Worm (Caenorhabditis elegans) whole organism, mixed stage, embryonic: Measurements from ENCODE around the gene M176.16.

Experiments
- bed-3 ChIP-seq: fragments of 200-800 bp; sonication (Bioruptor generic); optimal IDR thresholded peaks from 3 replicates; lab custom pipeline; 2018; ENCODE audit warnings: mild to moderate bottlenecking, missing genetic modification characterization, moderate library complexity, missing compliant biosample characterization
- blmp-1 ChIP-seq: fragments of 150-350 bp; optimal IDR thresholded peaks from 2 replicates; lab custom pipeline; 2014; ENCODE audit warnings: missing biosample characterization, missing genetic modification characterization
- ceh-39 ChIP-seq: fragments of 150-350 bp; optimal IDR thresholded peaks from 2 replicates; lab custom pipeline; 2014; ENCODE audit warnings: missing biosample characterization, missing genetic modification characterization
- ceh-83 ChIP-seq: fragments of 200-800 bp; sonication (Bioruptor generic); optimal IDR thresholded peaks from 2 replicates; lab custom pipeline; 2018; ENCODE audit warnings: mild to moderate bottlenecking, missing genetic modification characterization, missing compliant biosample characterization
- cnd-1 ChIP-seq: fragments of 200-800 bp; sonication (Bioruptor generic); optimal IDR thresholded peaks from 2 replicates; lab custom pipeline; 2018; ENCODE audit warnings: mild to moderate bottlenecking, missing genetic modification characterization, missing compliant biosample characterization
- drap-1 ChIP-seq: fragments of 200-800 bp; sonication (Bioruptor generic); optimal IDR thresholded peaks from 3 replicates; lab custom pipeline; 2018; ENCODE audit warnings: mild to moderate bottlenecking, missing genetic modification characterization, missing compliant biosample characterization
- elt-3 ChIP-seq: fragments of 150-350 bp; optimal IDR thresholded peaks from 2 replicates; lab custom pipeline; 2014; ENCODE audit warnings: missing biosample characterization, missing genetic modification characterization
- flh-1 ChIP-seq: fragments of 200-800 bp; sonication (Bioruptor generic); optimal IDR thresholded peaks from 2 replicates; lab custom pipeline; 2018; ENCODE audit warnings: mild to moderate bottlenecking, missing genetic modification characterization, moderate library complexity, missing compliant biosample characterization
- ham-2 ChIP-seq: fragments of 200-800 bp; sonication (Bioruptor generic); optimal IDR thresholded peaks from 2 replicates; lab custom pipeline; 2018; ENCODE audit warnings: mild to moderate bottlenecking, missing genetic modification characterization, missing compliant biosample characterization
- hlh-1 ChIP-seq: fragments of 150-350 bp; optimal IDR thresholded peaks from 2 replicates; lab custom pipeline; 2014; ENCODE audit warnings: missing biosample characterization, missing genetic modification reagents, missing genetic modification characterization
- lin-13 ChIP-seq: fragments of 150-350 bp; optimal IDR thresholded peaks from 2 replicates; lab custom pipeline; 2014; ENCODE audit warnings: missing biosample characterization, missing genetic modification characterization
- lin-32 ChIP-seq: fragments of 200-800 bp; sonication (Bioruptor generic); optimal IDR thresholded peaks from 2 replicates; lab custom pipeline; 2018; ENCODE audit warnings: mild to moderate bottlenecking, missing genetic modification characterization, missing compliant biosample characterization
- lsy-2 ChIP-seq: fragments of 150-350 bp; optimal IDR thresholded peaks from 2 replicates; lab custom pipeline; 2014; ENCODE audit warnings: missing biosample characterization, missing genetic modification characterization
- mab-5 ChIP-seq: fragments of 150-350 bp; optimal IDR thresholded peaks from 2 replicates; lab custom pipeline; 2014; ENCODE audit warnings: missing biosample characterization, missing genetic modification characterization
- mep-1 ChIP-seq: fragments of 150-350 bp; optimal IDR thresholded peaks from 2 replicates; lab custom pipeline; 2017; ENCODE audit warnings: missing biosample characterization, missing genetic modification reagents, missing genetic modification characterization, inconsistent platforms
- nhr-12 ChIP-seq: fragments of 150-350 bp; optimal IDR thresholded peaks from 2 replicates; lab custom pipeline; 2014; ENCODE audit warnings: missing biosample characterization, missing genetic modification characterization
- nhr-2 ChIP-seq: fragments of 150-350 bp; optimal IDR thresholded peaks from 2 replicates; lab custom pipeline; 2014; ENCODE audit warnings: missing biosample characterization, missing genetic modification characterization
- nhr-237 ChIP-seq: fragments of 150-350 bp; optimal IDR thresholded peaks from 2 replicates; lab custom pipeline; 2014; ENCODE audit warnings: missing biosample characterization, missing genetic modification characterization
- nhr-28 ChIP-seq: fragments of 150-350 bp; optimal IDR thresholded peaks from 2 replicates; lab custom pipeline; 2014; ENCODE audit warnings: missing biosample characterization, missing genetic modification characterization
- nhr-76 ChIP-seq: sonication (generic microtip); optimal IDR thresholded peaks from 2 replicates; lab custom pipeline; 2017; ENCODE audit warnings: missing biosample characterization, missing genetic modification characterization
- pha-4 ChIP-seq: fragments of 150-350 bp; optimal IDR thresholded peaks from 2 replicates; lab custom pipeline; 2018; ENCODE audit warnings: missing biosample characterization, missing genetic modification reagents, missing genetic modification characterization
- sem-2 ChIP-seq: fragments of 200-800 bp; sonication (Bioruptor generic); optimal IDR thresholded peaks from 2 replicates; lab custom pipeline; 2018; ENCODE audit warnings: mild to moderate bottlenecking, missing genetic modification characterization, missing compliant biosample characterization
- snpc-4 ChIP-seq: fragments of 150-350 bp; optimal IDR thresholded peaks from 2 replicates; lab custom pipeline; 2014; ENCODE audit warnings: missing biosample characterization, missing genetic modification characterization
- sptf-1 ChIP-seq: sonication (generic microtip); optimal IDR thresholded peaks from 2 replicates; lab custom pipeline; 2017; ENCODE audit warnings: mild to moderate bottlenecking, missing genetic modification characterization, moderate library complexity, missing compliant biosample characterization
- tbx-8 ChIP-seq: fragments of 200-800 bp; sonication (Bioruptor generic); optimal IDR thresholded peaks from 2 replicates; lab custom pipeline; 2018; ENCODE audit warnings: mild to moderate bottlenecking, missing genetic modification characterization, moderate library complexity, missing compliant biosample characterization
- unc-39 ChIP-seq: fragments of 150-350 bp; optimal IDR thresholded peaks from 2 replicates; lab custom pipeline; 2014; ENCODE audit warnings: missing biosample characterization, missing genetic modification characterization
- unc-62 ChIP-seq: fragments of 150-350 bp; optimal IDR thresholded peaks from 2 replicates; lab custom pipeline; 2014; ENCODE audit warnings: missing biosample characterization, missing genetic modification reagents, missing genetic modification characterization
- zip-8 ChIP-seq: fragments of 150-350 bp; optimal IDR thresholded peaks from 2 replicates; lab custom pipeline; 2014; ENCODE audit warnings: missing biosample characterization, missing genetic modification characterization
- ztf-11 ChIP-seq: fragments of 150-350 bp; optimal IDR thresholded peaks from 2 replicates; lab custom pipeline; 2014; ENCODE audit warnings: missing biosample characterization, missing genetic modification characterization

M176.16 gene

ce11 chrII:9392724-9393123, 25.6 kb upstream of the M176.16 start, which contains the start of gene lido-17:
Gene lido-17, minus strand, starts transcription at chrII:9392824.
- TF ChIP-seq zip-8 (no peak), nhr-28 (no peak), nhr-2 (tag; lab: Kevin White, UChicago) (no peak), nhr-76 (no peak), elt-3 (tag; lab: Kevin White, UChicago) (no peak), snpc-4 (no peak), tbx-8 (GFP tag; lab: Kevin White, UChicago) (no peak), mab-5 (tag; lab: Kevin White, UChicago) (no peak), ham-2 (GFP tag; lab: Kevin White, UChicago) (no peak), ceh-39 (tag; lab: Kevin White, UChicago) (no peak), lin-13 (tag; lab: Kevin White, UChicago) (no peak), lin-32 (no peak), hlh-1 (tag; lab: Kevin White, UChicago) (no peak), unc-39 (tag; lab: Kevin White, UChicago) (no peak), lsy-2 (tag; lab: Kevin White, UChicago) (no peak), ceh-83 (GFP tag; lab: Kevin White, UChicago) (no peak), bed-3 (GFP tag; lab: Kevin White, UChicago) (no peak), pha-4 (tag; lab: Kevin White, UChicago) (no peak)

ce11 chrII:9397496-9397895, 20.8 kb upstream of the M176.16 start, which contains the start of gene Y51B9A.9:
Gene Y51B9A.9, minus strand, starts transcription at chrII:9397596.
- no peak for TF ChIP-seq bed-3 (GFP tag; lab: Kevin White, UChicago)
- no peak for TF ChIP-seq flh-1 (GFP tag; lab: Kevin White, UChicago)
- no peak for TF ChIP-seq sem-2 (GFP tag; lab: Kevin White, UChicago)
- TF ChIP-seq ztf-11 (tag; lab: Kevin White, UChicago), result no peak
- no peak for TF ChIP-seq nhr-12 (tag; lab: Kevin White, UChicago)
- no peak for TF ChIP-seq blmp-1 (tag; lab: Kevin White, UChicago)
- TF ChIP-seq nhr-28, result no peak
- no peak for TF ChIP-seq snpc-4
- TF ChIP-seq ceh-39 (tag; lab: Kevin White, UChicago), result no peak
- TF ChIP-seq lin-32, result no peak
- TF ChIP-seq elt-3 (tag; lab: Kevin White, UChicago), result no peak
- no peak for TF ChIP-seq lsy-2 (tag; lab: Kevin White, UChicago)
- TF ChIP-seq ceh-83 (GFP tag; lab: Kevin White, UChicago), result no peak
- no peak for TF ChIP-seq sptf-1 (tag; lab: Kevin White, UChicago)

- no peak for TF ChIP-seq pha-4 (tag; lab: Kevin White, UChicago)
- TF ChIP-seq nhr-2 (tag; lab: Kevin White, UChicago), result no peak
- no peak for TF ChIP-seq elt-3 (tag; lab: Kevin White, UChicago)
- no peak for TF ChIP-seq nhr-28
Observed at ce11 chrII:9398370-9398901, 19.9 kb upstream of the M176.16 start, which contains the start of the genes Y51B9A.14 and Y51B9A.8. Gene Y51B9A.14, minus strand, starts transcription at chrII:9398470. Gene Y51B9A.8, plus strand, starts transcription at chrII:9398851.

ce11 chrII:9399746-9400145, 18.6 kb upstream of the M176.16 start, which contains the start of gene Y51B9A.7:
Gene Y51B9A.7, plus strand, starts transcription at chrII:9400046.
- TF ChIP-seq lin-13 (tag; lab: Kevin White, UChicago) (no peak), pha-4 (tag; lab: Kevin White, UChicago) (no peak), zip-8 (no peak), drap-1 (GFP tag; lab: Kevin White, UChicago) (no peak), sem-2 (GFP tag; lab: Kevin White, UChicago) (no peak), elt-3 (tag; lab: Kevin White, UChicago) (no peak), mab-5 (tag; lab: Kevin White, UChicago) (no peak), unc-62 (GFP tag; lab: Kevin White, UChicago) (no peak), mep-1 (no peak), unc-39 (tag; lab: Kevin White, UChicago) (no peak), hlh-1 (tag; lab: Kevin White, UChicago) (no peak), nhr-237 (tag; lab: Kevin White, UChicago) (no peak)

- TF ChIP-seq drap-1 (GFP tag; lab: Kevin White, UChicago) (no peak), mep-1 (no peak), mab-5 (tag; lab: Kevin White, UChicago) (no peak), flh-1 (GFP tag; lab: Kevin White, UChicago) (no peak), nhr-76 (no peak), tbx-8 (GFP tag; lab: Kevin White, UChicago) (no peak), ztf-11 (tag; lab: Kevin White, UChicago) (no peak), sptf-1 (tag; lab: Kevin White, UChicago) (no peak), cnd-1 (tag; lab: Kevin White, UChicago) (no peak), ceh-39 (tag; lab: Kevin White, UChicago) (no peak)
Observed at ce11 chrII:9403087-9403486, 15.2 kb upstream of the M176.16 start, which contains the start of gene Y51B9A.6. Gene Y51B9A.6, minus strand, starts transcription at chrII:9403187.
